Fruit fly (Drosophila melanogaster): ENCODE data around the gene Tudor-SN.

dm6 chr3L:291583-292145 lies 27.5 kb upstream of the Tudor-SN start:
- TF ChIP-seq Asciz (GFP tag; optimal IDR thresholded peaks at IDR 0.05) (no peak), Oaz (GFP tag; IDR thresholded peaks at IDR 0.05) (no peak), stwl (tag; optimal IDR thresholded peaks at IDR 0.05) (no peak), Mad (GFP tag; optimal IDR thresholded peaks at IDR 0.05) (no peak), CG14710 (tag; optimal IDR thresholded peaks at IDR 0.05) (no peak), CG8478 (optimal IDR thresholded peaks at IDR 0.05) (no peak), Gsc (GFP tag; IDR thresholded peaks at IDR 0.05) (no peak), usp (GFP tag; optimal IDR thresholded peaks at IDR 0.05) (no peak), ind (GFP tag; optimal IDR thresholded peaks at IDR 0.05) (no peak), CrebB (tag; optimal IDR thresholded peaks at IDR 0.05) (no peak)
